Fruit fly (Drosophila melanogaster) whole organism, embryonic: ENCODE data around the gene CG45100.

Experiments used
- Atf3 ChIP-seq: fragments of 200-800 bp; sonication (Bioruptor generic); optimal IDR thresholded peaks from 3 replicates; lab custom pipeline; 2016; ENCODE audit warnings: missing biosample characterization, missing genetic modification characterization
- Blimp-1 ChIP-seq: fragments of 200-800 bp; sonication (Bioruptor generic); optimal IDR thresholded peaks from 3 replicates; lab custom pipeline; 2018; ENCODE audit warnings: missing biosample characterization, missing genetic modification characterization, mild to moderate bottlenecking, moderate library complexity, missing genetic modification reagents
- Bteb2 ChIP-seq: fragments of 200-800 bp; sonication (Bioruptor generic); optimal IDR thresholded peaks from 2 replicates; lab custom pipeline; 2016; ENCODE audit warnings: missing biosample characterization, missing genetic modification characterization
- CG10147 ChIP-seq: fragments of 200-800 bp; sonication (Bioruptor generic); optimal IDR thresholded peaks from 2 replicates; lab custom pipeline; 2019; ENCODE audit warnings: missing biosample characterization, mild to moderate bottlenecking, missing genetic modification characterization, moderate library complexity
- CG10654 ChIP-seq: fragments of 200-800 bp; sonication (Bioruptor generic); optimal IDR thresholded peaks from 2 replicates; lab custom pipeline; 2016; ENCODE audit warnings: missing biosample characterization, missing genetic modification characterization
- CG12071 ChIP-seq: fragments of 200-800 bp; sonication (Bioruptor generic); optimal IDR thresholded peaks from 3 replicates; lab custom pipeline; 2018; ENCODE audit warnings: missing biosample characterization, mild to moderate bottlenecking, missing genetic modification characterization
- CG1233 ChIP-seq: fragments of 200-800 bp; sonication (Bioruptor generic); optimal IDR thresholded peaks from 4 replicates; lab custom pipeline; 2018; ENCODE audit warnings: missing biosample characterization, mild to moderate bottlenecking, missing genetic modification characterization
- CG12942 ChIP-seq: fragments of 200-800 bp; sonication (Bioruptor generic); optimal IDR thresholded peaks from 3 replicates; lab custom pipeline; 2016; ENCODE audit warnings: missing biosample characterization, missing genetic modification characterization
- CG14014 ChIP-seq: fragments of 200-800 bp; sonication (Bioruptor generic); IDR thresholded peaks from 2 replicates; pipeline ENCODE4 v1.3.6; 2022; ENCODE audit warnings: missing biosample characterization, missing genetic modification characterization
- CG16813 ChIP-seq: fragments of 200-800 bp; sonication (Bioruptor generic); IDR thresholded peaks from 3 replicates; pipeline ENCODE4 v1.3.6; 2022; ENCODE audit warnings: missing biosample characterization, missing genetic modification characterization; ENCODE audit not compliant: partially characterized antibody
- CG17186 ChIP-seq: fragments of 200-800 bp; sonication (Bioruptor generic); optimal IDR thresholded peaks from 3 replicates; lab custom pipeline; 2017; ENCODE audit warnings: missing biosample characterization, missing genetic modification reagents, missing genetic modification characterization
- CG17829 ChIP-seq: fragments of 200-800 bp; optimal IDR thresholded peaks from 2 replicates; lab custom pipeline; 2019; ENCODE audit warnings: missing biosample characterization, mild to moderate bottlenecking, missing genetic modification characterization, moderate library complexity
- CG1832 ChIP-seq: fragments of 200-800 bp; sonication (Bioruptor generic); optimal IDR thresholded peaks from 2 replicates; lab custom pipeline; 2017; ENCODE audit warnings: missing biosample characterization, mild to moderate bottlenecking, missing genetic modification characterization, inconsistent platforms
- CG30403 ChIP-seq: fragments of 200-800 bp; sonication (Bioruptor generic); optimal IDR thresholded peaks from 3 replicates; lab custom pipeline; 2016; ENCODE audit warnings: missing biosample characterization, missing genetic modification characterization
- CG31441 ChIP-seq: fragments of 200-800 bp; sonication (Bioruptor generic); IDR thresholded peaks from 2 replicates; pipeline ENCODE4 v1.3.6; 2022; ENCODE audit warnings: missing biosample characterization, missing genetic modification characterization
- CG3281 ChIP-seq: fragments of 200-800 bp; sonication (Bioruptor generic); optimal IDR thresholded peaks from 3 replicates; lab custom pipeline; 2017; ENCODE audit warnings: missing biosample characterization, mild to moderate bottlenecking, missing genetic modification characterization
- CG3726 ChIP-seq: fragments of 200-800 bp; sonication (Bioruptor generic); IDR thresholded peaks from 3 replicates; pipeline ENCODE4, ENCODE4 v1.3.6; 2022; ENCODE audit warnings: missing biosample characterization, missing genetic modification characterization
- CG4282 ChIP-seq: fragments of 200-800 bp; sonication (Bioruptor generic); optimal IDR thresholded peaks from 2 replicates; lab custom pipeline; 2016; ENCODE audit warnings: missing biosample characterization, missing genetic modification characterization
- CG7372 ChIP-seq: fragments of 200-800 bp; sonication (Bioruptor generic); IDR thresholded peaks from 2 replicates; pipeline ENCODE4 v1.3.6; 2022; ENCODE audit warnings: missing biosample characterization, missing genetic modification characterization
- CG7963 ChIP-seq: fragments of 200-800 bp; sonication (Bioruptor generic); IDR thresholded peaks from 3 replicates; pipeline ENCODE4 v1.3.6; 2022; ENCODE audit warnings: missing biosample characterization, missing genetic modification characterization; ENCODE audit not compliant: partially characterized antibody
- CG8290 ChIP-seq, 3 experiments: fragments of 200-800 bp; sonication (Bioruptor generic); optimal IDR thresholded peaks; 2 replicates each; lab custom pipeline; 2016 to 2019; ENCODE audit warnings: missing biosample characterization in 3 of 3, missing genetic modification characterization in 3 of 3, mild to moderate bottlenecking in 2 of 3, moderate library complexity in 1 of 3
- CkIIα-i1 ChIP-seq: fragments of 200-800 bp; sonication (Bioruptor generic); IDR thresholded peaks from 2 replicates; pipeline ENCODE4 v1.3.6; 2022; ENCODE audit warnings: missing biosample characterization, missing genetic modification characterization
- Fer3 ChIP-seq: fragments of 200-800 bp; sonication (Bioruptor generic); optimal IDR thresholded peaks from 2 replicates; lab custom pipeline; 2018; ENCODE audit warnings: missing biosample characterization, mild to moderate bottlenecking, missing genetic modification characterization, moderate library complexity
- Gug ChIP-seq: fragments of 200-800 bp; sonication (Bioruptor generic); IDR thresholded peaks from 4 replicates; pipeline ENCODE4 v1.3.6; 2022; ENCODE audit warnings: missing biosample characterization, missing genetic modification characterization
- H15 ChIP-seq: fragments of 200-800 bp; sonication (Bioruptor generic); IDR thresholded peaks from 3 replicates; pipeline ENCODE4 v1.3.6; 2022; ENCODE audit warnings: missing biosample characterization, missing genetic modification characterization
- Lpt ChIP-seq: fragments of >200 bp; optimal IDR thresholded peaks from 2 replicates; lab custom pipeline; 2018; ENCODE audit warnings: missing biosample characterization, missing genetic modification characterization
- Med ChIP-seq: fragments of 200-800 bp; sonication (Bioruptor generic); peaks from one replicate; lab custom pipeline; 2016; ENCODE audit warnings: missing biosample characterization, missing genetic modification characterization, mild to moderate bottlenecking, inconsistent platforms, moderate library complexity
- NC2α ChIP-seq: fragments of 200-800 bp; sonication (Bioruptor generic); optimal IDR thresholded peaks from 2 replicates; lab custom pipeline; 2016; ENCODE audit warnings: missing biosample characterization, missing genetic modification characterization
- Nf-YC ChIP-seq: fragments of 200-800 bp; optimal IDR thresholded peaks from 3 replicates; lab custom pipeline; 2019; ENCODE audit warnings: missing biosample characterization, mild to moderate bottlenecking, missing genetic modification characterization, moderate library complexity
- Pdp1 ChIP-seq, 2 experiments: fragments of 200-800 bp; sonication (Bioruptor generic); optimal IDR thresholded peaks; 3 replicates each; lab custom pipeline; 2016; ENCODE audit warnings: missing biosample characterization in 2 of 2, missing genetic modification characterization in 2 of 2, mild to moderate bottlenecking in 1 of 2, moderate library complexity in 1 of 2
- Side ChIP-seq: fragments of 200-800 bp; sonication (Bioruptor generic); optimal IDR thresholded peaks from 2 replicates; lab custom pipeline; 2016; ENCODE audit warnings: missing biosample characterization, missing genetic modification characterization
- al ChIP-seq: fragments of 200-800 bp; sonication (Bioruptor generic); IDR thresholded peaks from 2 replicates; pipeline ENCODE4 v1.3.6; 2022; ENCODE audit warnings: missing biosample characterization, missing genetic modification characterization
- amos ChIP-seq: fragments of 200-800 bp; sonication (Bioruptor generic); IDR thresholded peaks from 2 replicates; pipeline ENCODE4 v1.3.6; 2022; ENCODE audit warnings: missing biosample characterization, missing genetic modification characterization; ENCODE audit not compliant: partially characterized antibody
- bsh ChIP-seq, 2 experiments: fragments of 200-800 bp; sonication (Bioruptor generic); optimal IDR thresholded peaks; 2 replicates each; lab custom pipeline; 2017 to 2018; ENCODE audit warnings: mild to moderate bottlenecking in 2 of 2, missing biosample characterization in 2 of 2, missing genetic modification characterization in 2 of 2, moderate library complexity in 1 of 2
- chinmo ChIP-seq: fragments of 200-800 bp; sonication (Bioruptor generic); IDR thresholded peaks from 4 replicates; pipeline ENCODE4 v1.3.6; 2022; ENCODE audit warnings: missing biosample characterization, missing genetic modification characterization; ENCODE audit not compliant: partially characterized antibody
- dati ChIP-seq: fragments of 200-800 bp; sonication (Bioruptor generic); IDR thresholded peaks from 2 replicates; pipeline ENCODE4 v1.3.6; 2022; ENCODE audit warnings: missing biosample characterization, missing genetic modification characterization
- ewg ChIP-seq: fragments of 200-800 bp; sonication (Bioruptor generic); optimal IDR thresholded peaks from 3 replicates; lab custom pipeline; 2017; ENCODE audit warnings: mild to moderate bottlenecking, missing biosample characterization, missing genetic modification reagents, missing genetic modification characterization
- ftz-f1 ChIP-seq: fragments of 200-800 bp; sonication (Bioruptor generic); optimal IDR thresholded peaks from 2 replicates; lab custom pipeline; 2016; ENCODE audit warnings: missing biosample characterization, missing genetic modification characterization
- gce ChIP-seq: fragments of 200-800 bp; sonication (Bioruptor generic); IDR thresholded peaks from 3 replicates; pipeline ENCODE4 v1.3.6; 2022; ENCODE audit warnings: missing biosample characterization, missing genetic modification characterization
- grn ChIP-seq: fragments of 200-800 bp; sonication (Bioruptor generic); optimal IDR thresholded peaks from 3 replicates; lab custom pipeline; 2017; ENCODE audit warnings: missing biosample characterization, missing genetic modification characterization
- hkb ChIP-seq, 2 experiments: fragments of 200-800 bp in 1 of 2; fragments of >200 bp in 1 of 2; sonication (Bioruptor generic) in 1 of 2; IDR thresholded peaks in 1 of 2; optimal IDR thresholded peaks in 1 of 2; 2 replicates each; pipeline versions ENCODE4 v1.3.6 to Lab custom; 2017 to 2022; ENCODE audit warnings: missing biosample characterization in 1 of 2, missing genetic modification characterization in 1 of 2
- lab ChIP-seq: fragments of 200-800 bp; sonication (Bioruptor generic); optimal IDR thresholded peaks from 3 replicates; lab custom pipeline; 2017; ENCODE audit warnings: missing biosample characterization, missing genetic modification characterization, mild to moderate bottlenecking, moderate library complexity, missing genetic modification reagents
- oc ChIP-seq: fragments of 200-800 bp; sonication (Bioruptor generic); optimal IDR thresholded peaks from 2 replicates; lab custom pipeline; 2018; ENCODE audit warnings: missing biosample characterization, mild to moderate bottlenecking, missing genetic modification characterization, moderate library complexity
- org-1 ChIP-seq: fragments of 200-800 bp; sonication (Bioruptor generic); optimal IDR thresholded peaks from 2 replicates; lab custom pipeline; 2017; ENCODE audit warnings: missing biosample characterization, missing genetic modification characterization
- otp ChIP-seq: fragments of 200-800 bp; sonication (Bioruptor generic); IDR thresholded peaks from 3 replicates; pipeline ENCODE4, ENCODE4 v1.3.6; 2022; ENCODE audit warnings: missing biosample characterization, missing genetic modification characterization
- pfk ChIP-seq: fragments of 200-800 bp; sonication (Bioruptor generic); optimal IDR thresholded peaks from 2 replicates; lab custom pipeline; 2018; ENCODE audit warnings: missing biosample characterization, mild to moderate bottlenecking, missing genetic modification characterization, moderate library complexity
- shn ChIP-seq: fragments of 200-800 bp; sonication (Bioruptor generic); optimal IDR thresholded peaks from 3 replicates; lab custom pipeline; 2016; ENCODE audit warnings: missing biosample characterization, missing genetic modification characterization
- sr ChIP-seq: fragments of 200-800 bp; sonication (Bioruptor generic); IDR thresholded peaks from 3 replicates; pipeline ENCODE4 v1.3.6; 2022; ENCODE audit warnings: missing biosample characterization, missing genetic modification characterization
- tio ChIP-seq: fragments of 200-800 bp; sonication (Bioruptor generic); optimal IDR thresholded peaks from 2 replicates; lab custom pipeline; 2017; ENCODE audit warnings: missing biosample characterization, missing genetic modification characterization, inconsistent platforms

Gene CG45100

dm6 chr3R:5518627-5519026 lies 44.2 kb upstream of the CG45100 start (continued):
- TF ChIP-seq otp (0 out of 3 replicates have a peak, but pooled peaks have one; percentile 57), CG7372 (GFP tag; lab: Robert Waterston, UW) (0 out of 2 replicates have a peak, but pooled peaks have one; percentile 33), CG7963 (no peak), CG10147 (GFP tag; lab: Kevin White, UChicago) (no peak), NC2α (GFP tag; lab: Kevin White, UChicago) (peak; percentile 19), CG12071 (GFP tag; lab: Kevin White, UChicago) (peak; percentile 47), CG1233 (peak; percentile 23), pfk (no peak), ftz-f1 (no peak), sr (0 out of 3 replicates have a peak, but pooled peaks have one; percentile 15), Fer3 (tag; lab: Kevin White, UChicago) (peak; percentile 15), CG10654 (peak; percentile 4), Blimp-1 (GFP tag; lab: Kevin White, UChicago) (peak; percentile 56), al (no peak), CG3281 (no peak), bsh (GFP tag; optimal IDR thresholded peaks at IDR 0.05; lab: Kevin White, UChicago) (peak in 1 of 2 experiments; percentile 65), CG31441 (GFP tag; lab: Robert Waterston, UW) (peak; percentile 65), ewg (GFP tag; lab: Kevin White, UChicago) (peak; percentile 30), CG12942 (GFP tag; lab: Kevin White, UChicago) (peak; percentile 39), Lpt (GFP tag; lab: Kevin White, UChicago) (no peak), oc (tag; lab: Kevin White, UChicago) (peak; percentile 50), H15 (no peak), CG16813 (no peak), CG30403 (GFP tag; lab: Kevin White, UChicago) (peak; percentile 58), CG14014 (GFP tag; lab: Robert Waterston, UW) (0 out of 2 replicates have a peak, but pooled peaks have one; percentile 37), CG17186 (GFP tag; lab: Kevin White, UChicago) (no peak), hkb (optimal IDR thresholded peaks at IDR 0.05; lab: Kevin White, UChicago) (no peak), hkb (GFP tag; IDR thresholded peaks at IDR 0.05; lab: Robert Waterston, UW) (peak; percentile 69), Gug (GFP tag; lab: Robert Waterston, UW) (peak; percentile 40; the same call in 1 of the 4 replicates), Pdp1 (GFP tag; optimal IDR thresholded peaks at IDR 0.05; lab: Kevin White, UChicago) (peak; percentile 37 to 48), Side (GFP tag; lab: Kevin White, UChicago) (peak; percentile 44), CG1832 (GFP tag; lab: Kevin White, UChicago) (peak; percentile 62), grn (GFP tag; lab: Kevin White, UChicago) (peak; percentile 54), CG4282 (GFP tag; lab: Kevin White, UChicago) (no peak), Med (GFP tag; lab: Kevin White, UChicago) (peak; percentile 93), dati (GFP tag; lab: Robert Waterston, UW) (peak; percentile 39; the same call in 1 of the 2 replicates), gce (no peak), tio (peak; percentile 41), shn (GFP tag; lab: Kevin White, UChicago) (peak; percentile 51), CkIIα-i1 (GFP tag; lab: Robert Waterston, UW) (no peak), Nf-YC (tag; lab: Kevin White, UChicago) (no peak), org-1 (GFP tag; lab: Kevin White, UChicago) (peak; percentile 43), lab (GFP tag; lab: Kevin White, UChicago) (no peak), amos (GFP tag; lab: Robert Waterston, UW) (no peak), Bteb2 (GFP tag; lab: Kevin White, UChicago) (peak; percentile 22), Atf3 (GFP tag; lab: Kevin White, UChicago) (peak; percentile 15), CG17829 (tag; lab: Kevin White, UChicago) (peak; percentile 46), CG3726 (GFP tag; lab: Robert Waterston, UW) (no peak), chinmo (GFP tag; lab: Robert Waterston, UW) (no peak), CG8290 (GFP tag; optimal IDR thresholded peaks at IDR 0.05; lab: Kevin White, UChicago) (peak; percentile 23), CG8290 (tag; optimal IDR thresholded peaks at IDR 0.05; lab: Kevin White, UChicago) (peak in 1 of 2 experiments; percentile 55)
